Worm (Caenorhabditis elegans): ENCODE measurements around the gene Y41E3.6.

The Y41E3.6 gene

DNA sequence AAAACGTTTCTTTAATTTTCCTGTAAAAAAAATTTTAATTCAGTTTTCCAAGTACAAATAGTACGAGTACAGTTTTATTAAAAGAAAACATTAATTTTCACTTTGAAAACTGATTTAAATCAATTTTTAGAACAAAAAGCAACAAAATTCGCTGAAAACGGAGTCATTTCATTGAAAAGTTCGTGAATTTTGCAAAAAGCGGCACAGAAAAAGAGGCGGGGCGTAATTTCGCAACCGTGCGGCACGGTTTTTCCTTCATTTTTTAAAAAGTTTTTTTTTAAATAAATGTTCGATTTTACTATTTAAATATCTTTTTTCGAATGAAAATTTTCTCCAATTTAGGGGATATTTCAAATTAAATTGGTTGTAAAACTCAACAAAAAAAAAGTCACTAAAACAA, 4.6 kb downstream of the Y41E3.6 start:
- no peak for TF ChIP-seq ref-1 (GFP tag; conservative IDR thresholded peaks at IDR 0.05)
- no peak for TF ChIP-seq klf-2 (GFP tag; conservative IDR thresholded peaks at IDR 0.05)
- TF ChIP-seq flt-1 (GFP tag; IDR thresholded peaks at IDR 0.05): no peak
- no peak for TF ChIP-seq med-1 (GFP tag; optimal IDR thresholded peaks at IDR 0.05; ENCODE audit: insufficient read depth)
- TF ChIP-seq ztf-29 (GFP tag; IDR thresholded peaks at IDR 0.05): no peak
- TF ChIP-seq tab-1 (GFP tag; IDR thresholded peaks at IDR 0.05): no peak
- TF ChIP-seq T22C8.4 (GFP tag; IDR thresholded peaks at IDR 0.05): no peak
- no peak for TF ChIP-seq cog-1 (tag; optimal IDR thresholded peaks at IDR 0.05)
- TF ChIP-seq ztf-23 (GFP tag; IDR thresholded peaks at IDR 0.05): no peak

DNA sequence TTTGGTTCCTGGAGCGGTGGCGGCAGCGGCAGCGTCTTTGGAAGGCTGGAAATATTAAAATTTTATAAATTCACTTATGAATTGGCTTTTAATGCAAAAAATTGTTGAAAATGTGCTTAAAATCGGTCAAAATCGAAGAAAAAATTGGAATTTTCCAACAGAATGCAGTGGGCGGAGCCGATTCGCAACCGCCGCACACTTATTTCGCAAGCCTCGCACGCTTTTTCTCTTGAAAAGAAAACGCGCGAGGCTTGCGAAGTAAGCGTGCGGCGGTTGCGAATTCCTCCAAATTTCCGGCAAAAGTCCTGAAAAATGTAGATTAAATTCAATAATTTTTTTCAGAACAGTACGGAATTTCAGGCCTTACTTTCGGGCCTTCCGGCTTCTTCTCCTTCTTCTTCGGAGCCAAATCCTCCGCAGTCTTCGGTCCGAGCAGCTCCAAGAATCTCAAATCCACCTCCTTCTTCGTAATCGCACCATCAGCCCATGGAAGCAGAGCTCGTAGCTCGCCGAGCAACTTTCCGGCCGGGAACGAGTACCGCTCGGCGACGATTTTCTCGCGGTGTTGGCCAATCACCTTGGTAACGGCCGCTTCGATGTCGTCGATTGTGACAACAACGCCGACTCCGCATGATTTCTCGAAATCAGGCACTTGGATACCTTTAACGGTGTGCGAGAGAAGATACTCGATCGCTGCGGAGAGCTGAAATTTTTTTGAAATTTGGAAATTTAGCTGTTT, 5.7 kb downstream of the Y41E3.6 start:
- TF ChIP-seq cog-1 (tag; optimal IDR thresholded peaks at IDR 0.05): no peak
- TF ChIP-seq klf-2 (GFP tag; conservative IDR thresholded peaks at IDR 0.05): no peak
- TF ChIP-seq ztf-29 (GFP tag; IDR thresholded peaks at IDR 0.05): no peak
- TF ChIP-seq T22C8.4 (GFP tag; IDR thresholded peaks at IDR 0.05): no peak
- TF ChIP-seq tab-1 (GFP tag; IDR thresholded peaks at IDR 0.05): no peak
- TF ChIP-seq flt-1 (GFP tag; IDR thresholded peaks at IDR 0.05): no peak
- no peak for TF ChIP-seq ref-1 (GFP tag; conservative IDR thresholded peaks at IDR 0.05)
- no peak for TF ChIP-seq med-1 (GFP tag; optimal IDR thresholded peaks at IDR 0.05; ENCODE audit: insufficient read depth)
- no peak for TF ChIP-seq ztf-23 (GFP tag; IDR thresholded peaks at IDR 0.05)

DNA sequence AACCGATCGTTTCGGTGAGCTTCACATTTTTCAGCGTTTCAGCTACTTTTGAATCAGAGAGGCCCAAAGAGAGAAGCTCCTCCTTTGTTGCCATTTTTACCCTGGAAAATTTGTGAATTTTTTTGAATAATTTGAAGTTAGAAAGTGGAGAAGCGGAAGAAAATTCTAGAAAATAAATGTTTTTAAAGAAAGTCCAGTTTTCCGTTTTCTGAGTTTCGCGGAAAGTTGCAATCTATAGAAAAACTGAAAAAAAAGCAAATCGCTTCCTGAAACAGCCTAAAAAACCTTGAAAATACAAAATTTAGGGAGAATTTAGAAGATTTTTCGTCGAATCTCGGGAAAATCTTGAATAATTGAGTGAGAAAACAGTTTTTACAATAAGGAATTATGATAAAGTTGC, 6.5 kb downstream of the Y41E3.6 start, which contains the start of gene qars-1:
TSS of gene qars-1 (minus strand) at position 101 of the 400 bp plus-strand sequence.
- TF ChIP-seq ztf-23 (GFP tag; IDR thresholded peaks at IDR 0.05): no peak
- TF ChIP-seq med-1 (GFP tag; optimal IDR thresholded peaks at IDR 0.05; ENCODE audit: insufficient read depth): no peak
- no peak for TF ChIP-seq ztf-29 (GFP tag; IDR thresholded peaks at IDR 0.05)
- TF ChIP-seq klf-2 (GFP tag; conservative IDR thresholded peaks at IDR 0.05): no peak
- no peak for TF ChIP-seq T22C8.4 (GFP tag; IDR thresholded peaks at IDR 0.05)
- TF ChIP-seq cog-1 (tag; optimal IDR thresholded peaks at IDR 0.05): no peak
- no peak for TF ChIP-seq flt-1 (GFP tag; IDR thresholded peaks at IDR 0.05)
- TF ChIP-seq tab-1 (GFP tag; IDR thresholded peaks at IDR 0.05): no peak
- TF ChIP-seq ref-1 (GFP tag; conservative IDR thresholded peaks at IDR 0.05): no peak

DNA sequence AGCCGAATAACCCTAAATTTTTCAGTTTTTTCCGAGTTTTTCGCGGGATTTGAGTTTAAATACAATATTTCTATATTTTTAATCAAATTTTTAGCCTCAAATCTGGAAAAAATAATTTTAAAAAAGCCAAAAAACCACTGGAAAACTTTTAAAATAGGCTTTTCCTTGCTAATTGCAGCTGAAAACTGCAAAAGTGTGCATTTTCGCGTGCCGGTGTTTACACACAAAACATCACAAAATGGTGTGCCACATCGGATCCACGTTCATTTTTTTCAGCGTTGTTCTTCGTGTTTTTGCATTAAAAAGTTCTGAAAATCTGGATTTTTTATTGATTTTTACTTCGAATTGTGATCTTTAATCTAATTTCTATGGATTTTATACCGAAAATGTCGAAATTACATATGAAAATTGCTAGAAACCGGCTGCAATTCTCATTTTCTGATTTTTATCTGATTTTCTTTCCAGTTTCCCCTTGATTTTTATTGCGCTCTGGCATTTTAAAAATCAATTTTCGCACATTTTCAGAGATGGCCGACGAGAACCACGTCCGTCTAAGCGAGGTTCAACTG, 7.0 kb downstream of the Y41E3.6 start, which contains the start of gene Y41E3.7:
TSS of gene Y41E3.7 (plus strand) at position 519 of the 569 bp plus-strand sequence.
- TF ChIP-seq cog-1 (tag; optimal IDR thresholded peaks at IDR 0.05): no peak
- no peak for TF ChIP-seq tab-1 (GFP tag; IDR thresholded peaks at IDR 0.05)
- no peak for TF ChIP-seq klf-2 (GFP tag; conservative IDR thresholded peaks at IDR 0.05)
- TF ChIP-seq T22C8.4 (GFP tag; IDR thresholded peaks at IDR 0.05): no peak
- no peak for TF ChIP-seq ztf-29 (GFP tag; IDR thresholded peaks at IDR 0.05)
- no peak for TF ChIP-seq med-1 (GFP tag; optimal IDR thresholded peaks at IDR 0.05; ENCODE audit: insufficient read depth)
- TF ChIP-seq ref-1 (GFP tag; conservative IDR thresholded peaks at IDR 0.05): no peak
- TF ChIP-seq ztf-23 (GFP tag; IDR thresholded peaks at IDR 0.05): no peak
- no peak for TF ChIP-seq flt-1 (GFP tag; IDR thresholded peaks at IDR 0.05)

DNA sequence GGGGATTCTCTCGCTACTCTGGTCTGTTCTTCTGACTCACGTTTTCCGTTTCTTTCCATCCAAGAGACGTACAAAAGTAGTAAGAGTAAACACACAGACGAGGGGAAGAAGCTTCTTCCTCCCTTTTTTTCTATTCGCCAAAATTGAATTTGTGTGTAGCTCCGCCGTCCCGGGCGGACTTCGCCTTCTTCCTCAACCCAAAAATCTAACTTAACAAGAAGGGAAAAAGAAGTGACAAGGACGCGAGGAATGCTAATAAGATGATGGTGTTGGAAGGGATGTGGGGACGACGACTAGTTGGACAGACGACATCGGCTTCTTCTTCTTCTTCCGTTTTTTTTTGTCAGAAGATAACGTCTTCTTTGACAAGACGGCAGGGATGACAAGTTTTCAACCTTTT, 10.4 kb downstream of the Y41E3.6 start:
- TF ChIP-seq med-1 (GFP tag; optimal IDR thresholded peaks at IDR 0.05; ENCODE audit: insufficient read depth) (no peak), tab-1 (GFP tag; IDR thresholded peaks at IDR 0.05) (no peak), ref-1 (GFP tag; conservative IDR thresholded peaks at IDR 0.05) (no peak), cog-1 (tag; optimal IDR thresholded peaks at IDR 0.05) (no peak), flt-1 (GFP tag; IDR thresholded peaks at IDR 0.05) (no peak), T22C8.4 (GFP tag; IDR thresholded peaks at IDR 0.05) (no peak), klf-2 (GFP tag; conservative IDR thresholded peaks at IDR 0.05) (no peak), ztf-23 (GFP tag; IDR thresholded peaks at IDR 0.05) (no peak), ztf-29 (GFP tag; IDR thresholded peaks at IDR 0.05) (no peak)

- TF ChIP-seq ztf-23 (GFP tag; IDR thresholded peaks at IDR 0.05) (no peak), tab-1 (GFP tag; IDR thresholded peaks at IDR 0.05) (no peak), ztf-29 (GFP tag; IDR thresholded peaks at IDR 0.05) (no peak), med-1 (GFP tag; optimal IDR thresholded peaks at IDR 0.05; ENCODE audit: insufficient read depth) (no peak), klf-2 (GFP tag; conservative IDR thresholded peaks at IDR 0.05) (no peak), cog-1 (tag; optimal IDR thresholded peaks at IDR 0.05) (no peak), T22C8.4 (GFP tag; IDR thresholded peaks at IDR 0.05) (no peak), flt-1 (GFP tag; IDR thresholded peaks at IDR 0.05) (no peak), ref-1 (GFP tag; conservative IDR thresholded peaks at IDR 0.05) (no peak)
Observed at ce11 chrIV:15020958-15021357, 14.4 kb downstream of the Y41E3.6 start.

DNA sequence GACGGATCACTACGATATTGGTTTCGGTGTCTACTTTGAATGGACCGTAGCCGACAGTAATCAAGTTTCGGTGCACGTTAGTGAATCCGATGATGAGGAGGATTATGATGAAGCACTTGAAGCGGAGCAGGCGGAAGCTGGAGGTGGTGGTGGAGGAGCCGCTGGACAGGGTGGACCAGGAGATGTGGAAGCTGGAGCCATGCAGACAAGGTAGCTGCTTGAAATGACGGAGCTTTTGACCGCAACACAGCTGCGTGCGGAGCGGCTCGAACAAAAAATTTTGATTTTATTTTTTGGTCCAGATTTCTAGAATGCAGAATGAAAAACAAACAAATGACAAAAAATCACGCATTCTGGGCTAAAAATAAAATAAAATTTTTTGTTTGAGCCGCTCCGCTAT, 17.8 kb downstream of the Y41E3.6 start:
- no peak for TF ChIP-seq klf-2 (GFP tag; conservative IDR thresholded peaks at IDR 0.05)
- TF ChIP-seq med-1 (GFP tag; optimal IDR thresholded peaks at IDR 0.05; ENCODE audit: insufficient read depth): no peak
- TF ChIP-seq T22C8.4 (GFP tag; IDR thresholded peaks at IDR 0.05): no peak
- no peak for TF ChIP-seq ztf-23 (GFP tag; IDR thresholded peaks at IDR 0.05)
- no peak for TF ChIP-seq flt-1 (GFP tag; IDR thresholded peaks at IDR 0.05)
- no peak for TF ChIP-seq tab-1 (GFP tag; IDR thresholded peaks at IDR 0.05)
- TF ChIP-seq cog-1 (tag; optimal IDR thresholded peaks at IDR 0.05): no peak
- no peak for TF ChIP-seq ref-1 (GFP tag; conservative IDR thresholded peaks at IDR 0.05)
- TF ChIP-seq ztf-29 (GFP tag; IDR thresholded peaks at IDR 0.05): no peak

- TF ChIP-seq tab-1 (GFP tag; IDR thresholded peaks at IDR 0.05) (no peak), flt-1 (GFP tag; IDR thresholded peaks at IDR 0.05) (no peak), ztf-23 (GFP tag; IDR thresholded peaks at IDR 0.05) (peak; percentile 12; the same call in 1 of the 2 replicates)
Observed at ce11 chrIV:15025384-15025783, 18.8 kb downstream of the Y41E3.6 start, which contains the start of gene fcd-2. TSS of gene fcd-2 (plus strand) at chrIV:15025710.

ce11 chrIV:15027334-15027733, 20.7 kb downstream of the Y41E3.6 start:
- no peak for TF ChIP-seq ztf-23 (GFP tag; IDR thresholded peaks at IDR 0.05)
- TF ChIP-seq klf-2 (GFP tag; conservative IDR thresholded peaks at IDR 0.05): no peak
- no peak for TF ChIP-seq ztf-29 (GFP tag; IDR thresholded peaks at IDR 0.05)
- no peak for TF ChIP-seq med-1 (GFP tag; optimal IDR thresholded peaks at IDR 0.05; ENCODE audit: insufficient read depth)
- TF ChIP-seq tab-1 (GFP tag; IDR thresholded peaks at IDR 0.05): no peak
- TF ChIP-seq flt-1 (GFP tag; IDR thresholded peaks at IDR 0.05): no peak
- TF ChIP-seq cog-1 (tag; optimal IDR thresholded peaks at IDR 0.05): no peak
- no peak for TF ChIP-seq T22C8.4 (GFP tag; IDR thresholded peaks at IDR 0.05)
- no peak for TF ChIP-seq ref-1 (GFP tag; conservative IDR thresholded peaks at IDR 0.05)

Data from whole organism, midembryonic.